Worm (Caenorhabditis elegans): ENCODE measurements around the gene dhhc-4.

DNA sequence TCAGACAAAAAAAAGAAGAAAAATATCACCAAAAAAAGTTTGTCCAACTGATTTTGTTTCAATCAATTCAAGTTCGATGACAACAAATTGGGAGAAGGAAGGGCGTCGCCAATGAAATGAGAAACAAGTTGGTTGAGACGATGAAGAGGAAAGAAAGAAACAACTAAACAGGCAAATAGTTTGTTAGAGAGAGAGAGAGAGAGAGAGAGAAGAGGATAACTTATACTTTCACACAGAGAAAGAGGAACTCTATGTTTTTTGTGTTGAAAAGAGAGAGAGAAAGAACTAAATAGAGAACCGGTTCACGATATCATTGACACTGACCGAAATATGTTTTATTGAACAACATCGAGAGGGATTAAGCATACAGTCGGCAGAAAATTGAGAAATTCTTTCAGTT is 40.0 kb upstream of the dhhc-4 start:
- TF ChIP-seq him-1 (tag; optimal IDR thresholded peaks at IDR 0.05) (no peak), dao-5 (tag; optimal IDR thresholded peaks at IDR 0.05) (no peak)
